Worm (Caenorhabditis elegans) whole organism, mixed stage, embryonic: ENCODE results near the gene R09H3.2.

ENCODE experiments used
- blmp-1 ChIP-seq: fragments of 150-350 bp; optimal IDR thresholded peaks from 2 replicates; lab custom pipeline; 2014; ENCODE audit warnings: missing biosample characterization, missing genetic modification characterization
- ces-1 ChIP-seq: fragments of 150-350 bp; optimal IDR thresholded peaks from 2 replicates; lab custom pipeline; 2014; ENCODE audit warnings: missing biosample characterization, missing genetic modification reagents, missing genetic modification characterization
- drap-1 ChIP-seq: fragments of 200-800 bp; sonication (Bioruptor generic); optimal IDR thresholded peaks from 3 replicates; lab custom pipeline; 2018; ENCODE audit warnings: mild to moderate bottlenecking, missing genetic modification characterization, missing compliant biosample characterization
- elt-1 ChIP-seq: sonication (generic microtip); optimal IDR thresholded peaks from 2 replicates; lab custom pipeline; 2017; ENCODE audit warnings: missing genetic modification characterization, mild to moderate bottlenecking, missing compliant biosample characterization, antibody characterized with exemption, moderate library complexity, borderline replicate concordance; ENCODE audit not compliant: insufficient read depth
- elt-3 ChIP-seq: fragments of 150-350 bp; optimal IDR thresholded peaks from 2 replicates; lab custom pipeline; 2014; ENCODE audit warnings: missing biosample characterization, missing genetic modification characterization
- mep-1 ChIP-seq: fragments of 150-350 bp; optimal IDR thresholded peaks from 2 replicates; lab custom pipeline; 2017; ENCODE audit warnings: missing biosample characterization, missing genetic modification reagents, missing genetic modification characterization, inconsistent platforms
- nhr-12 ChIP-seq: fragments of 150-350 bp; optimal IDR thresholded peaks from 2 replicates; lab custom pipeline; 2014; ENCODE audit warnings: missing biosample characterization, missing genetic modification characterization
- nhr-237 ChIP-seq: fragments of 150-350 bp; optimal IDR thresholded peaks from 2 replicates; lab custom pipeline; 2014; ENCODE audit warnings: missing biosample characterization, missing genetic modification characterization
- nhr-76 ChIP-seq: sonication (generic microtip); optimal IDR thresholded peaks from 2 replicates; lab custom pipeline; 2017; ENCODE audit warnings: missing biosample characterization, missing genetic modification characterization
- unc-62 ChIP-seq: fragments of 150-350 bp; optimal IDR thresholded peaks from 2 replicates; lab custom pipeline; 2014; ENCODE audit warnings: missing biosample characterization, missing genetic modification reagents, missing genetic modification characterization
- ztf-11 ChIP-seq: fragments of 150-350 bp; optimal IDR thresholded peaks from 2 replicates; lab custom pipeline; 2014; ENCODE audit warnings: missing biosample characterization, missing genetic modification characterization

- TF ChIP-seq elt-3 (tag; lab: Kevin White, UChicago) (no peak), ces-1 (GFP tag; lab: Kevin White, UChicago) (no peak), mep-1 (tag; lab: Kevin White, UChicago) (no peak), unc-62 (GFP tag; lab: Kevin White, UChicago) (no peak), nhr-12 (tag; lab: Kevin White, UChicago) (no peak), nhr-76 (no peak), drap-1 (GFP tag; lab: Kevin White, UChicago) (no peak), blmp-1 (tag; lab: Kevin White, UChicago) (no peak), elt-1 (tag; lab: Kevin White, UChicago) (no peak), nhr-237 (tag; lab: Kevin White, UChicago) (no peak), ztf-11 (tag; lab: Kevin White, UChicago) (no peak)
These were observed 37.0 kb downstream of the R09H3.2 start, which contains the start of gene fbxb-58 for ce11 chrX:1627837-1628236.
